Worm (Caenorhabditis elegans): Measurements from ENCODE around the gene rpn-12.

Gene rpn-12

ce11 chrII:11688011-11688410 lies 35.1 kb downstream of the rpn-12 start:
- no peak for TF ChIP-seq saeg-2 (GFP tag; IDR thresholded peaks at IDR 0.05)
- no peak for TF ChIP-seq php-3 (GFP tag; IDR thresholded peaks at IDR 0.05)
- TF ChIP-seq aly-2 (tag; optimal IDR thresholded peaks at IDR 0.05) = no peak
- no peak for TF ChIP-seq unc-62 (GFP tag; optimal IDR thresholded peaks at IDR 0.05 in 1 of 2)
- no peak for TF ChIP-seq unc-62 (tag; optimal IDR thresholded peaks at IDR 0.05)
- TF ChIP-seq mep-1 (tag; optimal IDR thresholded peaks at IDR 0.05) = no peak
- 0 out of 2 replicates have a peak, but pooled peaks have one; percentile 19 for TF ChIP-seq hmg-1.1 (GFP tag; IDR thresholded peaks at IDR 0.05)
- TF ChIP-seq ceh-82 (tag; optimal IDR thresholded peaks at IDR 0.05) = no peak
- no peak for TF ChIP-seq F10B5.3 (tag; optimal IDR thresholded peaks at IDR 0.05)
- TF ChIP-seq tag-97 (GFP tag; IDR thresholded peaks at IDR 0.05) = no peak
- peak in 1 of 2 experiments; percentile 11 for TF ChIP-seq mdl-1 (tag; optimal IDR thresholded peaks at IDR 0.05)
- no peak for TF ChIP-seq D1046.2 (GFP tag; IDR thresholded peaks at IDR 0.05)
- no peak for TF ChIP-seq lin-29 (GFP tag; IDR thresholded peaks at IDR 0.05)
- TF ChIP-seq hlh-30 (tag; optimal IDR thresholded peaks at IDR 0.05; ENCODE audit: insufficient read depth) = peak; percentile 40
- peak; percentile 3 for TF ChIP-seq mes-2 (tag; optimal IDR thresholded peaks at IDR 0.05; ENCODE audit: poor library complexity, severe bottlenecking)

DNA sequence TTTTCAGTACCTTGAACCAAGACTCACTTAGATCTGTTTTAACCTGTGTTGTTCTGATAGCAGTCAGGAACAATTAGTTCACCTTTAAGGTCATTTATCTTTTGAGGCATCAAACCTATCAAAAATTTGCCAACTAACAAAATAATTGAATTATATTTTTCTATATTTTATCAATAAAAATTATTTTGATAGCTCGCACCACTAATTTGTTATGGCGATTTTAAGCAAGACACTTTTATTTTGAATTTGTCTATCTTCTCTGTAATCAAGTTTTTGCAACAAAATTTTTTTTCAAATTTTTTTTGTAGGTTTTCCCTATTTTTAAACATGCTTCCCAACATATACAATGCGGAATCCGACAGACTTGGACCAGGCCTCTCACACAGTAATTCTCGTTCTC lies 35.7 kb downstream of the rpn-12 start, which contains the start of gene kel-1:
kel-1 (plus strand) TSS at position 301 of the 400 bp plus-strand sequence.
- TF ChIP-seq unc-62 (GFP tag; optimal IDR thresholded peaks at IDR 0.05 in 1 of 2) (no peak), unc-62 (tag; optimal IDR thresholded peaks at IDR 0.05) (no peak), skn-1 (tag; optimal IDR thresholded peaks at IDR 0.05) (no peak), madf-5 (GFP tag; IDR thresholded peaks at IDR 0.05) (no peak), egl-27 (tag; optimal IDR thresholded peaks at IDR 0.05) (no peak), sdz-12 (GFP tag; optimal IDR thresholded peaks at IDR 0.05) (no peak), spr-1 (tag; optimal IDR thresholded peaks at IDR 0.05) (no peak), zfp-2 (tag; optimal IDR thresholded peaks at IDR 0.05) (no peak), ZK546.5 (tag; optimal IDR thresholded peaks at IDR 0.05) (no peak)

DNA sequence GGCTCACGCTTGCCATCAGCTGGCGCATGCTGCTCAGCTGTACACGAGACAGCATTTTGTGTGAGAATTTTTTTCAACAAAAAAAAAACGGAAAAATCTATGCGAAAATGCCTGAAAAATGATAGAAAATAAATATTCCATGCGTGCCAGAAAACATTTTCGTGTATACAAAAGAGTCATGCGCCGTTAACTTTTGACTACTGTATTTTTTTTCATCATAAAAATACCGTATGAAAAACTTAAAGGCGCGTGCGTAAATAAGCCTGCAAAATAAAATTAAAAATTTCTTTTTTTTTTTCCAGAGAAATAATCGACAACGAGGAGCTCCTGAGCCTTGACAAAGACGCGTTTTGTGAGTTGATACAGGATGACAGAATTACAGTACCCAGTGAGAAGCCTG lies 37.0 kb downstream of the rpn-12 start:
- TF ChIP-seq saeg-2 (GFP tag; IDR thresholded peaks at IDR 0.05) = no peak
- no peak for TF ChIP-seq lir-3 (tag; optimal IDR thresholded peaks at IDR 0.05)
- no peak for TF ChIP-seq ceh-62 (tag; optimal IDR thresholded peaks at IDR 0.05)
- TF ChIP-seq cey-2 (tag; optimal IDR thresholded peaks at IDR 0.05; ENCODE audit: borderline replicate concordance, insufficient read depth) = no peak
- TF ChIP-seq daf-8 (GFP tag; IDR thresholded peaks at IDR 0.05) = no peak
- no peak for TF ChIP-seq lin-38 (GFP tag; IDR thresholded peaks at IDR 0.05)
- TF ChIP-seq Y105C5A.15 (GFP tag; IDR thresholded peaks at IDR 0.05) = no peak
- no peak for TF ChIP-seq lin-39 (tag; optimal IDR thresholded peaks at IDR 0.05)
- no peak for TF ChIP-seq ceh-28 (tag; optimal IDR thresholded peaks at IDR 0.05)
- TF ChIP-seq zip-11 (GFP tag; IDR thresholded peaks at IDR 0.05) = no peak
- TF ChIP-seq T26A8.4 (GFP tag; IDR thresholded peaks at IDR 0.05) = no peak
- no peak for TF ChIP-seq ceh-44 (GFP tag; IDR thresholded peaks at IDR 0.05)
- TF ChIP-seq fkh-10 (GFP tag; optimal IDR thresholded peaks at IDR 0.05) = no peak
- TF ChIP-seq vab-7 (GFP tag; IDR thresholded peaks at IDR 0.05) = no peak
- no peak for TF ChIP-seq ceh-32 (tag; optimal IDR thresholded peaks at IDR 0.05; ENCODE audit: poor library complexity)
- no peak for TF ChIP-seq ceh-20 (GFP tag; IDR thresholded peaks at IDR 0.05)

ce11 chrII:11690868-11691267 lies 37.9 kb downstream of the rpn-12 start:
- TF ChIP-seq ztf-7 (tag; optimal IDR thresholded peaks at IDR 0.05) (no peak), aha-1 (tag) (no peak), aly-2 (tag; optimal IDR thresholded peaks at IDR 0.05) (peak; percentile 48), D1046.2 (GFP tag; IDR thresholded peaks at IDR 0.05) (peak; percentile 81; the same call in 1 of the 2 replicates), hlh-11 (tag; optimal IDR thresholded peaks at IDR 0.05) (no peak), lir-3 (tag; optimal IDR thresholded peaks at IDR 0.05) (no peak), spr-3 (GFP tag; optimal IDR thresholded peaks at IDR 0.05) (no peak), unc-62 (GFP tag; optimal IDR thresholded peaks at IDR 0.05 in 1 of 2) (peak in 1 of 2 experiments; percentile 56), unc-62 (tag; optimal IDR thresholded peaks at IDR 0.05) (no peak), nhr-41 (GFP tag; IDR thresholded peaks at IDR 0.05) (no peak), Y48G9A.11 (GFP tag; IDR thresholded peaks at IDR 0.05) (no peak), ctbp-1 (GFP tag; IDR thresholded peaks at IDR 0.05) (0 out of 2 replicates have a peak, but pooled peaks have one; percentile 16), set-16 (GFP tag; IDR thresholded peaks at IDR 0.05) (peak; percentile 38)
